Fruit fly (Drosophila melanogaster): ENCODE measurements around the gene Trxr1.

Trxr1 gene

dm6 chrX:8211731-8212468, 30.4 kb upstream of the Trxr1 start (continued):
- TF ChIP-seq CG9139 (GFP tag; optimal IDR thresholded peaks at IDR 0.05) (peak; percentile 27), OdsH (GFP tag; optimal IDR thresholded peaks at IDR 0.05) (peak; percentile 50), Sox14 (GFP tag; optimal IDR thresholded peaks at IDR 0.05) (peak; percentile 59), dsx (GFP tag; optimal IDR thresholded peaks at IDR 0.05; ENCODE audit: poor library complexity, severe bottlenecking) (peak; percentile 53), CG10631 (GFP tag; optimal IDR thresholded peaks at IDR 0.05) (peak; percentile 70), CG11902 (GFP tag; optimal IDR thresholded peaks at IDR 0.05) (no peak), Met (GFP tag; optimal IDR thresholded peaks at IDR 0.05) (no peak), CG32006 (GFP tag; optimal IDR thresholded peaks at IDR 0.05) (peak; percentile 78), CG8632 (GFP tag; optimal IDR thresholded peaks at IDR 0.05) (peak; percentile 22), Sox102F (GFP tag; optimal IDR thresholded peaks at IDR 0.05) (no peak), pdm3 (GFP tag; optimal IDR thresholded peaks at IDR 0.05) (peak; percentile 57), fd59A (GFP tag; optimal IDR thresholded peaks at IDR 0.05) (peak; percentile 72), fkh (GFP tag; optimal IDR thresholded peaks at IDR 0.05) (no peak), CG6276 (GFP tag; optimal IDR thresholded peaks at IDR 0.05) (peak; percentile 41), vri (GFP tag; optimal IDR thresholded peaks at IDR 0.05) (no peak), ss (GFP tag; optimal IDR thresholded peaks at IDR 0.05) (peak; percentile 58 to 65), CG34406 (GFP tag; optimal IDR thresholded peaks at IDR 0.05) (peak; percentile 29), salr (GFP tag; optimal IDR thresholded peaks at IDR 0.05) (peak; percentile 41 to 49), CG3919 (GFP tag; optimal IDR thresholded peaks at IDR 0.05) (peak; percentile 57), CG6808 (GFP tag; optimal IDR thresholded peaks at IDR 0.05) (peak; percentile 79), CG7368 (GFP tag; optimal IDR thresholded peaks at IDR 0.05) (no peak), esn (GFP tag; optimal IDR thresholded peaks at IDR 0.05) (peak; percentile 17), eg (GFP tag; IDR thresholded peaks at IDR 0.05) (peak; percentile 52; the same call in 2 of the 3 replicates), CG4318 (GFP tag; optimal IDR thresholded peaks at IDR 0.05) (peak; percentile 50), dac (GFP tag; optimal IDR thresholded peaks at IDR 0.05) (peak; percentile 47), achi (GFP tag; optimal IDR thresholded peaks at IDR 0.05) (peak; percentile 54), Smox (GFP tag; optimal IDR thresholded peaks at IDR 0.05) (peak; percentile 14)

- no peak for TF ChIP-seq CG8319 (GFP tag; optimal IDR thresholded peaks at IDR 0.05)
- no peak for TF ChIP-seq net (GFP tag; optimal IDR thresholded peaks at IDR 0.05)
- TF ChIP-seq Lpt (GFP tag; optimal IDR thresholded peaks at IDR 0.05), result peak; percentile 65
- peak; percentile 57; the same call in 2 of the 3 replicates for TF ChIP-seq CG6163 (GFP tag; IDR thresholded peaks at IDR 0.05)
- TF ChIP-seq Eip78C (GFP tag), result peak; percentile 77
- peak; percentile 8 for TF ChIP-seq fd59A (GFP tag; optimal IDR thresholded peaks at IDR 0.05)
- TF ChIP-seq fkh (GFP tag; optimal IDR thresholded peaks at IDR 0.05), result peak; percentile 39
- peak; percentile 66 for TF ChIP-seq dsx (GFP tag; optimal IDR thresholded peaks at IDR 0.05; ENCODE audit: poor library complexity, severe bottlenecking)
- peak; percentile 51 for TF ChIP-seq CG1621 (tag; optimal IDR thresholded peaks at IDR 0.05)
- TF ChIP-seq CG6808 (GFP tag; optimal IDR thresholded peaks at IDR 0.05), result peak; percentile 35
- TF ChIP-seq ss (GFP tag; optimal IDR thresholded peaks at IDR 0.05), result peak; percentile 50 to 68
- peak; percentile 15 for TF ChIP-seq Ets96B (tag; optimal IDR thresholded peaks at IDR 0.05)
- TF ChIP-seq CG3919 (GFP tag; optimal IDR thresholded peaks at IDR 0.05), result peak; percentile 13
- TF ChIP-seq CG9139 (GFP tag; optimal IDR thresholded peaks at IDR 0.05), result peak; percentile 52
- TF ChIP-seq CG3032 (tag; optimal IDR thresholded peaks at IDR 0.05), result no peak
- TF ChIP-seq Blimp-1 (GFP tag; optimal IDR thresholded peaks at IDR 0.05), result peak; percentile 28
- no peak for TF ChIP-seq CG15336 (GFP tag; IDR thresholded peaks at IDR 0.05)
Measured at dm6 chrX:8214017-8214416, 28.3 kb upstream of the Trxr1 start.
